Fruit fly (Drosophila melanogaster) whole organism, embryonic: ENCODE results near the gene CG33120.

ENCODE experiments used
- Awh ChIP-seq: fragments of 200-800 bp; sonication (Bioruptor generic); IDR thresholded peaks from 2 replicates; pipeline ENCODE4, ENCODE4 v1.3.6; 2022; ENCODE audit warnings: missing biosample characterization, missing genetic modification characterization
- CG10267 ChIP-seq: fragments of 200-800 bp; sonication (Bioruptor generic); optimal IDR thresholded peaks from 2 replicates; lab custom pipeline; 2018; ENCODE audit warnings: missing biosample characterization, mild to moderate bottlenecking, missing genetic modification characterization, moderate library complexity
- CG12104 ChIP-seq: fragments of 200-800 bp; sonication (Bioruptor generic); optimal IDR thresholded peaks from 3 replicates; lab custom pipeline; 2016; ENCODE audit warnings: missing biosample characterization, missing genetic modification characterization
- CG12391 ChIP-seq: fragments of 200-800 bp; sonication (Bioruptor generic); optimal IDR thresholded peaks from 3 replicates; lab custom pipeline; 2018; ENCODE audit warnings: missing biosample characterization, mild to moderate bottlenecking, missing genetic modification characterization, moderate library complexity
- CG15479 ChIP-seq: fragments of 200-800 bp; sonication (Bioruptor generic); optimal IDR thresholded peaks from 3 replicates; lab custom pipeline; 2019; ENCODE audit warnings: missing biosample characterization, mild to moderate bottlenecking, missing genetic modification characterization, moderate library complexity
- CG2712 ChIP-seq: fragments of 200-800 bp; optimal IDR thresholded peaks from 3 replicates; lab custom pipeline; 2019; ENCODE audit warnings: missing biosample characterization, mild to moderate bottlenecking, missing genetic modification characterization, moderate library complexity
- CG33213 ChIP-seq: fragments of 200-800 bp; sonication (Bioruptor generic); optimal IDR thresholded peaks from 3 replicates; lab custom pipeline; 2016; ENCODE audit warnings: missing biosample characterization, missing genetic modification characterization
- CG33557 ChIP-seq: fragments of 200-800 bp; sonication (Bioruptor generic); optimal IDR thresholded peaks from 2 replicates; lab custom pipeline; 2019; ENCODE audit warnings: missing biosample characterization, mild to moderate bottlenecking, missing genetic modification characterization, moderate library complexity
- CG3995 ChIP-seq: fragments of 200-800 bp; sonication (Bioruptor generic); optimal IDR thresholded peaks from 3 replicates; lab custom pipeline; 2016; ENCODE audit warnings: missing biosample characterization, missing genetic modification characterization
- CG4424 ChIP-seq: fragments of 200-800 bp; sonication (Bioruptor generic); optimal IDR thresholded peaks from 3 replicates; lab custom pipeline; 2016; ENCODE audit warnings: missing biosample characterization, missing genetic modification characterization
- CG4820 ChIP-seq: fragments of 200-800 bp; sonication (Bioruptor generic); optimal IDR thresholded peaks from 3 replicates; lab custom pipeline; 2016; ENCODE audit warnings: missing biosample characterization, missing genetic modification characterization
- CG4854 ChIP-seq: fragments of 200-800 bp; sonication (Bioruptor generic); optimal IDR thresholded peaks from 2 replicates; lab custom pipeline; 2016; ENCODE audit warnings: missing biosample characterization, missing genetic modification characterization, inconsistent platforms
- CG6765 ChIP-seq: fragments of 200-800 bp; sonication (Bioruptor generic); optimal IDR thresholded peaks from 3 replicates; lab custom pipeline; 2017; ENCODE audit warnings: missing biosample characterization, mild to moderate bottlenecking, missing genetic modification characterization
- CG6791 ChIP-seq: fragments of 200-800 bp; sonication (Bioruptor generic); IDR thresholded peaks from 3 replicates; pipeline ENCODE4 v1.3.6; 2022; ENCODE audit warnings: missing biosample characterization, missing genetic modification characterization; ENCODE audit not compliant: partially characterized antibody
- CG7745 ChIP-seq: fragments of 200-800 bp; sonication (Bioruptor generic); optimal IDR thresholded peaks from 2 replicates; lab custom pipeline; 2018; ENCODE audit warnings: missing biosample characterization, mild to moderate bottlenecking, missing genetic modification characterization, moderate library complexity
- CG8388 ChIP-seq: fragments of 200-800 bp; sonication (Bioruptor generic); optimal IDR thresholded peaks from 2 replicates; lab custom pipeline; 2019; ENCODE audit warnings: missing biosample characterization, mild to moderate bottlenecking, missing genetic modification characterization, moderate library complexity
- CG9727 ChIP-seq: fragments of 200-800 bp; sonication (Bioruptor generic); optimal IDR thresholded peaks from 3 replicates; lab custom pipeline; 2017; ENCODE audit warnings: missing biosample characterization, mild to moderate bottlenecking, missing genetic modification characterization
- D19A ChIP-seq: fragments of 200-800 bp; optimal IDR thresholded peaks from 3 replicates; lab custom pipeline; 2019; ENCODE audit warnings: missing biosample characterization, mild to moderate bottlenecking, missing genetic modification characterization, moderate library complexity
- Dad ChIP-seq: fragments of 200-800 bp; sonication (Bioruptor generic); optimal IDR thresholded peaks from 3 replicates; lab custom pipeline; 2016; ENCODE audit warnings: missing biosample characterization, missing genetic modification characterization
- Eip74EF ChIP-seq, 2 experiments: fragments of 200-800 bp in 1 of 2; fragments of >200 bp in 1 of 2; sonication (Bioruptor generic) in 1 of 2; optimal IDR thresholded peaks; 2 replicates each; lab custom pipeline; 2017 to 2019; ENCODE audit warnings: missing biosample characterization in 2 of 2, missing genetic modification characterization in 2 of 2, mild to moderate bottlenecking in 1 of 2, moderate library complexity in 1 of 2
- Ets65A ChIP-seq: fragments of 200-800 bp; sonication (Bioruptor generic); peaks from one replicate; lab custom pipeline; 2016; ENCODE audit warnings: missing biosample characterization, missing genetic modification characterization
- HLHmδ ChIP-seq: fragments of 200-800 bp; sonication (Bioruptor generic); optimal IDR thresholded peaks from 2 replicates; lab custom pipeline; 2018; ENCODE audit warnings: missing biosample characterization, mild to moderate bottlenecking, missing genetic modification characterization, moderate library complexity
- HmgZ ChIP-seq: fragments of 200-800 bp; sonication (Bioruptor generic); optimal IDR thresholded peaks from 2 replicates; lab custom pipeline; 2018; ENCODE audit warnings: missing biosample characterization, mild to moderate bottlenecking, missing genetic modification characterization
- Kr ChIP-seq: fragments of 200-800 bp; sonication (Bioruptor generic); optimal IDR thresholded peaks from 2 replicates; lab custom pipeline; 2017; ENCODE audit warnings: missing biosample characterization, mild to moderate bottlenecking, missing genetic modification characterization
- Lim3 ChIP-seq: fragments of 200-800 bp; sonication (Bioruptor generic); IDR thresholded peaks from 2 replicates; pipeline ENCODE4 v1.3.6; 2022; ENCODE audit warnings: missing biosample characterization, missing genetic modification characterization
- Med ChIP-seq: fragments of 200-800 bp; sonication (Bioruptor generic); peaks from one replicate; lab custom pipeline; 2016; ENCODE audit warnings: missing biosample characterization, missing genetic modification characterization, mild to moderate bottlenecking, inconsistent platforms, moderate library complexity
- Myb ChIP-seq: fragments of 200-800 bp; sonication (Bioruptor generic); optimal IDR thresholded peaks from 2 replicates; lab custom pipeline; 2016; ENCODE audit warnings: missing biosample characterization, missing genetic modification characterization
- Rfx ChIP-seq: fragments of 200-800 bp; sonication (Bioruptor generic); IDR thresholded peaks from 2 replicates; pipeline ENCODE4 v1.3.6; 2022; ENCODE audit warnings: missing biosample characterization, missing genetic modification characterization
- cad ChIP-seq: fragments of >200 bp; optimal IDR thresholded peaks from 2 replicates; lab custom pipeline; 2017; ENCODE audit warnings: missing biosample characterization, missing genetic modification characterization
- cas ChIP-seq: fragments of 200-800 bp; sonication (Bioruptor generic); IDR thresholded peaks from 2 replicates; pipeline ENCODE4 v1.3.6; 2022; ENCODE audit warnings: missing biosample characterization, missing genetic modification characterization
- cato ChIP-seq: fragments of 200-800 bp; sonication (Bioruptor generic); optimal IDR thresholded peaks from 2 replicates; lab custom pipeline; 2016; ENCODE audit warnings: missing biosample characterization, missing genetic modification characterization, borderline replicate concordance
- gsb-n ChIP-seq: fragments of 200-800 bp; sonication (Bioruptor generic); optimal IDR thresholded peaks from 3 replicates; lab custom pipeline; 2018; ENCODE audit warnings: missing biosample characterization, mild to moderate bottlenecking, missing genetic modification characterization
- insv ChIP-seq, 2 experiments: fragments of 200-800 bp; sonication (Bioruptor generic); optimal IDR thresholded peaks; 3 replicates each; lab custom pipeline; 2016 to 2018; ENCODE audit warnings: missing biosample characterization in 2 of 2, missing genetic modification characterization in 2 of 2
- kah ChIP-seq: fragments of 200-800 bp; sonication (Bioruptor generic); optimal IDR thresholded peaks from 2 replicates; lab custom pipeline; 2018; ENCODE audit warnings: missing biosample characterization, mild to moderate bottlenecking, missing genetic modification characterization
- kni ChIP-seq: fragments of 200-800 bp; sonication (Bioruptor generic); optimal IDR thresholded peaks from 3 replicates; lab custom pipeline; 2017; ENCODE audit warnings: mild to moderate bottlenecking, missing biosample characterization, missing genetic modification reagents, missing genetic modification characterization
- lov ChIP-seq, 2 experiments: fragments of 200-800 bp in 1 of 2; fragments of >200 bp in 1 of 2; sonication (Bioruptor generic) in 1 of 2; IDR thresholded peaks in 1 of 2; optimal IDR thresholded peaks in 1 of 2; 2 replicates in 1 of 2; 3 replicates in 1 of 2; pipeline versions ENCODE4 v1.3.6 to Lab custom; 2017 to 2022; ENCODE audit warnings: missing biosample characterization in 1 of 2, missing genetic modification characterization in 1 of 2
- nerfin-1 ChIP-seq: fragments of 200-800 bp; sonication (Bioruptor generic); optimal IDR thresholded peaks from 3 replicates; lab custom pipeline; 2019; ENCODE audit warnings: missing biosample characterization, mild to moderate bottlenecking, missing genetic modification characterization, moderate library complexity
- prd ChIP-seq, 3 experiments: fragments of >200 bp in 2 of 3; fragments of 200-800 bp in 1 of 3; sonication (Bioruptor generic) in 1 of 3; optimal IDR thresholded peaks in 2 of 3; IDR thresholded peaks in 1 of 3; 2 replicates in 2 of 3; 3 replicates in 1 of 3; pipeline versions ENCODE4 v1.3.6 to Lab custom; 2017 to 2022; ENCODE audit warnings: missing biosample characterization in 1 of 3, missing genetic modification characterization in 1 of 3
- tin ChIP-seq: fragments of 200-800 bp; sonication (Bioruptor generic); optimal IDR thresholded peaks from 3 replicates; lab custom pipeline; 2016; ENCODE audit warnings: missing biosample characterization, missing genetic modification characterization
- tll ChIP-seq, 2 experiments: fragments of 200-800 bp in 1 of 2; fragments of >200 bp in 1 of 2; sonication (Bioruptor generic) in 1 of 2; optimal IDR thresholded peaks; 2 replicates each; lab custom pipeline; 2017 to 2019; ENCODE audit warnings: missing biosample characterization in 2 of 2, missing genetic modification characterization in 2 of 2, mild to moderate bottlenecking in 1 of 2, moderate library complexity in 1 of 2
- tup ChIP-seq: fragments of 200-800 bp; sonication (Bioruptor generic); optimal IDR thresholded peaks from 2 replicates; lab custom pipeline; 2016; ENCODE audit warnings: missing biosample characterization, mild to moderate bottlenecking, missing genetic modification characterization, moderate library complexity
- twi ChIP-seq: fragments of 200-800 bp; optimal IDR thresholded peaks from 2 replicates; lab custom pipeline; 2019; ENCODE audit warnings: missing biosample characterization, mild to moderate bottlenecking, missing genetic modification characterization, moderate library complexity
- zen ChIP-seq: fragments of 200-800 bp; sonication (Bioruptor generic); optimal IDR thresholded peaks from 3 replicates; lab custom pipeline; 2018; ENCODE audit warnings: missing biosample characterization, mild to moderate bottlenecking, missing genetic modification characterization, moderate library complexity

CG33120 gene

dm6 chr2L:18881014-18881660, 36.8 kb upstream of the CG33120 start, which contains the start of gene tup (continued):
- TF ChIP-seq CG8388 (no peak), CG4854 (GFP tag; lab: Kevin White, UChicago) (no peak), CG4424 (no peak), cato (GFP tag; lab: Kevin White, UChicago) (no peak), Lim3 (GFP tag; lab: Robert Waterston, UW) (no peak), Myb (no peak)

- TF ChIP-seq cas (GFP tag; lab: Robert Waterston, UW) (no peak), Eip74EF (GFP tag; optimal IDR thresholded peaks at IDR 0.05; lab: Kevin White, UChicago) (peak in 1 of 2 experiments; percentile 23), tup (GFP tag; lab: Kevin White, UChicago) (peak; percentile 37), CG4820 (GFP tag; lab: Kevin White, UChicago) (peak; percentile 1), Ets65A (GFP tag; lab: Kevin White, UChicago) (peak; percentile 61), CG10267 (tag; lab: Kevin White, UChicago) (no peak), Dad (no peak), Rfx (GFP tag; lab: Robert Waterston, UW) (no peak), CG33213 (peak; percentile 57), D19A (tag; lab: Kevin White, UChicago) (peak; percentile 10), CG33557 (peak; percentile 2), Med (GFP tag; lab: Kevin White, UChicago) (peak; percentile 85), Awh (GFP tag; lab: Robert Waterston, UW) (0 out of 2 replicates have a peak, but pooled peaks have one; percentile 7), CG9727 (GFP tag; lab: Kevin White, UChicago) (peak; percentile 55), CG12104 (GFP tag; lab: Kevin White, UChicago) (peak; percentile 34)
These were observed 34.1 kb upstream of the CG33120 start for dm6 chr2L:18878439-18878838.

- TF ChIP-seq CG2712 (tag; lab: Kevin White, UChicago) (no peak), cad (GFP tag; lab: Kevin White, UChicago) (peak; percentile 42), Kr (GFP tag; lab: Kevin White, UChicago) (peak; percentile 10), prd (optimal IDR thresholded peaks at IDR 0.05; lab: Kevin White, UChicago) (no peak), prd (GFP tag; IDR thresholded peaks at IDR 0.05; lab: Robert Waterston, UW) (peak; percentile 42; the same call in 1 of the 3 replicates), CG6791 (no peak), twi (peak; percentile 89), HLHmδ (GFP tag; lab: Kevin White, UChicago) (peak; percentile 13), CG7745 (tag; lab: Kevin White, UChicago) (no peak), CG15479 (GFP tag; lab: Kevin White, UChicago) (peak; percentile 55), kni (GFP tag; lab: Kevin White, UChicago) (peak; percentile 42), insv (GFP tag; optimal IDR thresholded peaks at IDR 0.05; lab: Kevin White, UChicago) (peak in 1 of 2 experiments; percentile 24), tin (peak; percentile 31), kah (GFP tag; lab: Kevin White, UChicago) (peak; percentile 22), CG6765 (GFP tag; lab: Kevin White, UChicago) (no peak), CG12391 (tag; lab: Kevin White, UChicago) (no peak), tll (GFP tag; optimal IDR thresholded peaks at IDR 0.05; lab: Kevin White, UChicago) (peak in 1 of 2 experiments; percentile 63), zen (peak; percentile 93), lov (optimal IDR thresholded peaks at IDR 0.05; lab: Kevin White, UChicago) (no peak), lov (GFP tag; IDR thresholded peaks at IDR 0.05; lab: Robert Waterston, UW) (0 out of 3 replicates have a peak, but pooled peaks have one; percentile 13), gsb-n (tag; lab: Kevin White, UChicago) (peak; percentile 19), HmgZ (tag; lab: Kevin White, UChicago) (no peak), nerfin-1 (tag; lab: Kevin White, UChicago) (no peak), CG3995 (no peak)
These were observed 30.8 kb upstream of the CG33120 start for dm6 chr2L:18875213-18875612.
